Worm (Caenorhabditis elegans): Measurements from ENCODE around the gene F47D12.9.

F47D12.9 gene

ce11 chrIII:6344737-6345136 lies 41.6 kb upstream of the F47D12.9 start (continued):
- TF ChIP-seq bed-2 (GFP tag; IDR thresholded peaks at IDR 0.05): no peak
- no peak for TF ChIP-seq ztf-22 (GFP tag; optimal IDR thresholded peaks at IDR 0.05)
- TF ChIP-seq ama-1 (optimal IDR thresholded peaks at IDR 0.05): no peak
- TF ChIP-seq ama-1 (GFP tag; optimal IDR thresholded peaks at IDR 0.05): no peak
- TF ChIP-seq egl-44 (GFP tag; IDR thresholded peaks at IDR 0.05): no peak
- TF ChIP-seq hsf-1 (GFP tag; IDR thresholded peaks at IDR 0.05): peak; percentile 47; the same call in 1 of the 2 replicates
- no peak for TF ChIP-seq Y53F4B.3 (GFP tag; IDR thresholded peaks at IDR 0.05)
- TF ChIP-seq madf-6 (GFP tag; IDR thresholded peaks at IDR 0.05): peak; percentile 83
- TF ChIP-seq fkh-3 (tag; optimal IDR thresholded peaks at IDR 0.05): no peak
- no peak for TF ChIP-seq zfh-2 (GFP tag; conservative IDR thresholded peaks at IDR 0.05)
- peak; percentile 58 for TF ChIP-seq attf-3 (GFP tag; conservative IDR thresholded peaks at IDR 0.05)
- 0 out of 2 replicates have a peak, but pooled peaks have one; percentile 28 for TF ChIP-seq Y53G8AR.9 (GFP tag; conservative IDR thresholded peaks at IDR 0.05)
- TF ChIP-seq ceh-91 (GFP tag; IDR thresholded peaks at IDR 0.05): peak; percentile 66
- peak; percentile 71; the same call in 1 of the 2 replicates for TF ChIP-seq B0336.3 (GFP tag; IDR thresholded peaks at IDR 0.05)
- TF ChIP-seq mxl-1 (tag; optimal IDR thresholded peaks at IDR 0.05): no peak
- no peak for TF ChIP-seq F55B11.4 (tag; optimal IDR thresholded peaks at IDR 0.05; ENCODE audit: borderline replicate concordance, insufficient read depth)
- TF ChIP-seq nhr-120 (GFP tag; IDR thresholded peaks at IDR 0.05): no peak
- TF ChIP-seq Y56A3A.18 (GFP tag; IDR thresholded peaks at IDR 0.05): no peak
- TF ChIP-seq C06A6.2 (GFP tag; conservative IDR thresholded peaks at IDR 0.05): no peak
- no peak for TF ChIP-seq cebp-1 (GFP tag; IDR thresholded peaks at IDR 0.05)
- peak; percentile 74 for TF ChIP-seq cebp-1 (tag; optimal IDR thresholded peaks at IDR 0.05)
- TF ChIP-seq sptf-2 (GFP tag; optimal IDR thresholded peaks at IDR 0.05): no peak
- TF ChIP-seq Y67H2A.10 (GFP tag; conservative IDR thresholded peaks at IDR 0.05): no peak
- TF ChIP-seq sea-2 (GFP tag; IDR thresholded peaks at IDR 0.05): no peak
- TF ChIP-seq ZK185.1 (tag; optimal IDR thresholded peaks at IDR 0.05; ENCODE audit: poor library complexity, severe bottlenecking): peak; percentile 71
- no peak for TF ChIP-seq snpc-1.3 (tag; optimal IDR thresholded peaks at IDR 0.05; ENCODE audit: insufficient read depth)
- TF ChIP-seq hmg-1.2 (GFP tag; IDR thresholded peaks at IDR 0.05): peak; percentile 97
- no peak for TF ChIP-seq lsy-27 (tag; optimal IDR thresholded peaks at IDR 0.05; ENCODE audit: borderline replicate concordance, insufficient read depth)
- peak; percentile 63; the same call in 1 of the 2 replicates for TF ChIP-seq mcd-1 (GFP tag; IDR thresholded peaks at IDR 0.05)
- TF ChIP-seq T07F8.4 (tag; optimal IDR thresholded peaks at IDR 0.05): no peak
- peak; percentile 63 for TF ChIP-seq repo-1 (tag; optimal IDR thresholded peaks at IDR 0.05)
- no peak for TF ChIP-seq F10E7.11 (tag; optimal IDR thresholded peaks at IDR 0.05)
- TF ChIP-seq pha-4 (tag; optimal IDR thresholded peaks at IDR 0.05): no peak
- TF ChIP-seq attf-5 (GFP tag; optimal IDR thresholded peaks at IDR 0.05): peak; percentile 76
- TF ChIP-seq nfya-1 (tag; optimal IDR thresholded peaks at IDR 0.05; ENCODE audit: borderline replicate concordance, insufficient read depth): no peak
- TF ChIP-seq C17E4.6 (GFP tag; IDR thresholded peaks at IDR 0.05): 0 out of 2 replicates have a peak, but pooled peaks have one; percentile 8
- TF ChIP-seq ztf-26 (tag; optimal IDR thresholded peaks at IDR 0.05): peak; percentile 13
- TF ChIP-seq cebp-2 (GFP tag; IDR thresholded peaks at IDR 0.05): no peak
- TF ChIP-seq nfyb-1 (GFP tag; IDR thresholded peaks at IDR 0.05): 0 out of 2 replicates have a peak, but pooled peaks have one; percentile 38
- peak; percentile 85 for TF ChIP-seq D2030.7 (GFP tag; IDR thresholded peaks at IDR 0.05)
- peak; percentile 73 for TF ChIP-seq rcor-1 (GFP tag; IDR thresholded peaks at IDR 0.05)
- peak; percentile 76 for TF ChIP-seq lin-40 (tag; optimal IDR thresholded peaks at IDR 0.05)
- TF ChIP-seq K11D2.4 (GFP tag; IDR thresholded peaks at IDR 0.05): no peak
- 0 out of 2 replicates have a peak, but pooled peaks have one; percentile 9 for TF ChIP-seq ceh-40 (GFP tag; IDR thresholded peaks at IDR 0.05)
- no peak for TF ChIP-seq bed-1 (GFP tag; IDR thresholded peaks at IDR 0.05)
- TF ChIP-seq let-526 (GFP tag; IDR thresholded peaks at IDR 0.05): peak; percentile 61; the same call in 1 of the 2 replicates
- no peak for TF ChIP-seq ztf-25 (GFP tag; IDR thresholded peaks at IDR 0.05)
- TF ChIP-seq T26A5.8 (tag; optimal IDR thresholded peaks at IDR 0.05): no peak
- TF ChIP-seq F52B5.7 (tag; optimal IDR thresholded peaks at IDR 0.05): no peak
